Fruit fly (Drosophila melanogaster) whole organism, wandering third instar larva: ENCODE results near the gene CG7772.
"Not testable (repeated sequence)": the region's sequence is repeated elsewhere in the genome, so short reads cannot be mapped to it uniquely, and the experiment has no call there.

ENCODE experiments used
- Abd-B ChIP-seq: fragments of >200 bp; optimal IDR thresholded peaks from 2 replicates; lab custom pipeline; 2017; ENCODE audit warnings: missing biosample characterization, missing genetic modification characterization
- GATAd ChIP-seq: sonication (Bioruptor generic); optimal IDR thresholded peaks from 2 replicates; lab custom pipeline; 2016; ENCODE audit warnings: missing biosample characterization, missing genetic modification characterization
- HLH106 ChIP-seq: fragments of 200-800 bp; optimal IDR thresholded peaks from 3 replicates; lab custom pipeline; 2019; ENCODE audit warnings: missing biosample characterization, mild to moderate bottlenecking, missing genetic modification characterization, moderate library complexity
- Hr78 ChIP-seq: fragments of >200 bp; optimal IDR thresholded peaks from 2 replicates; lab custom pipeline; 2017; ENCODE audit warnings: missing biosample characterization, missing genetic modification characterization
- Vsx2 ChIP-seq: fragments of 200-300, 225-300 bp; sonication (Bioruptor generic); optimal IDR thresholded peaks from 2 replicates; lab custom pipeline; 2018; ENCODE audit warnings: missing biosample characterization, missing genetic modification characterization; ENCODE audit not compliant: partially characterized antibody
- br ChIP-seq: fragments of 200-800 bp; sonication (Bioruptor generic); optimal IDR thresholded peaks from 2 replicates; lab custom pipeline; 2016; ENCODE audit warnings: missing biosample characterization, missing genetic modification characterization
- dmrt93B ChIP-seq: fragments of 200-800 bp; sonication (Bioruptor generic); optimal IDR thresholded peaks from 2 replicates; lab custom pipeline; 2018; ENCODE audit warnings: missing biosample characterization, mild to moderate bottlenecking, missing genetic modification characterization
- fru ChIP-seq: fragments of 200-800 bp; sonication (Bioruptor generic); optimal IDR thresholded peaks from 3 replicates; lab custom pipeline; 2016; ENCODE audit warnings: missing biosample characterization, mild to moderate bottlenecking, missing genetic modification characterization
- lola ChIP-seq: fragments of >200 bp; optimal IDR thresholded peaks from 2 replicates; lab custom pipeline; 2017; ENCODE audit warnings: missing biosample characterization, missing genetic modification characterization
- pan ChIP-seq: fragments of >200 bp; optimal IDR thresholded peaks from 2 replicates; lab custom pipeline; 2017
- usp ChIP-seq: fragments of >200 bp; optimal IDR thresholded peaks from 2 replicates; lab custom pipeline; 2017; ENCODE audit warnings: missing biosample characterization, missing genetic modification characterization

- not testable (repeated sequence) for TF ChIP-seq Abd-B; Hr78 (GFP tag; lab: Kevin White, UChicago); pan (lab: Kevin White, UChicago); GATAd; usp (GFP tag; lab: Kevin White, UChicago); br (GFP tag; lab: Kevin White, UChicago); HLH106 (tag; lab: Kevin White, UChicago); dmrt93B (GFP tag; lab: Kevin White, UChicago); fru (GFP tag; lab: Kevin White, UChicago); lola (GFP tag; lab: Kevin White, UChicago); Vsx2 (GFP tag; lab: Kevin White, UChicago)
These were observed 17.8 kb downstream of the CG7772 start, which contains the start of gene Gss1 for dm6 chrX:17889247-17889646.
